Worm (Caenorhabditis elegans) whole organism, L1 larva: ENCODE results near the gene Y38H8A.4.

ENCODE experiments used
- dpl-1 ChIP-seq, 3 experiments: fragments of 150-350 bp in 2 of 3; sonication (generic microtip) in 1 of 3; optimal IDR thresholded peaks; 2 replicates each; lab custom pipeline; 2014 to 2017; ENCODE audit warnings: missing biosample characterization in 3 of 3, missing genetic modification characterization in 3 of 3, missing genetic modification reagents in 3 of 3
- elt-2 ChIP-seq: sonication (generic microtip); optimal IDR thresholded peaks from 2 replicates; lab custom pipeline; 2016; ENCODE audit warnings: missing genetic modification characterization, mild to moderate bottlenecking, inconsistent platforms, missing compliant biosample characterization, missing genetic modification reagents
- mdl-1 ChIP-seq, 2 experiments: fragments of 150-350 bp; optimal IDR thresholded peaks; 2 replicates each; lab custom pipeline; 2014 to 2017; ENCODE audit warnings: missing biosample characterization in 2 of 2, missing genetic modification characterization in 2 of 2, inconsistent platforms in 1 of 2
- nhr-11 ChIP-seq: fragments of 150-350 bp; optimal IDR thresholded peaks from 2 replicates; lab custom pipeline; 2014; ENCODE audit warnings: missing biosample characterization, missing genetic modification characterization
- nhr-71 ChIP-seq: sonication (generic microtip); optimal IDR thresholded peaks from 2 replicates; lab custom pipeline; 2016; ENCODE audit warnings: mild to moderate bottlenecking, missing genetic modification characterization, moderate library complexity, missing compliant biosample characterization
- nhr-77 ChIP-seq: fragments of 150-350 bp; optimal IDR thresholded peaks from 2 replicates; lab custom pipeline; 2014; ENCODE audit warnings: missing biosample characterization, missing genetic modification characterization
- pag-3 ChIP-seq: sonication (generic microtip); optimal IDR thresholded peaks from 2 replicates; lab custom pipeline; 2017; ENCODE audit warnings: missing genetic modification characterization, mild to moderate bottlenecking, missing compliant biosample characterization, antibody characterized with exemption, borderline replicate concordance; ENCODE audit not compliant: insufficient read depth
- snpc-4 ChIP-seq: fragments of 150-350 bp; optimal IDR thresholded peaks from 2 replicates; lab custom pipeline; 2014; ENCODE audit warnings: missing biosample characterization, missing genetic modification characterization
- swsn-7 ChIP-seq: sonication (generic microtip); optimal IDR thresholded peaks from 2 replicates; lab custom pipeline; 2016; ENCODE audit warnings: missing genetic modification characterization, missing compliant biosample characterization
- zag-1 ChIP-seq: fragments of 150-350 bp; optimal IDR thresholded peaks from 2 replicates; lab custom pipeline; 2014; ENCODE audit warnings: missing biosample characterization, missing genetic modification characterization

DNA sequence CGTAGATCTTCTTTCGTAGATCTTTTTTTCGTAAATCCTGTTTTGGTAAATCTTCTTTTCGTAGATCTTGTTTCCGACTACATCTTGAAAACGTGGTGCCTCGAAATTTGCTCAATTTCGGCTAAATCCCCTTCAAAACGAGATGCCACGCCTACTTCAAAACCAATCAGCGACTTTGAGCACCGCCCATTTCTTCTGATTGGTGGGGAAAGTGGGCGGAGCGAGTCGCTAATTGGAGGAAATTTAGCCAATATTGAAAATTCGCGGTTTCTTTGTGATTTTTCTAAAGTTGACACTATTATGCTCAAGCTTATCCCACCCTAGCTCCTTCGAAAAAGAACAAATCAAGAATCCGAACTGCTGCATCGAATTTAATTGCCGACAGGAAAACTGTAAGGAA is 15.4 kb upstream of the Y38H8A.4 start:
- TF ChIP-seq snpc-4 (tag; lab: Kevin White, UChicago) (no peak), pag-3 (no peak), elt-2 (tag; lab: Kevin White, UChicago) (no peak), mdl-1 (tag; optimal IDR thresholded peaks at IDR 0.05; lab: Kevin White, UChicago) (no peak), nhr-77 (no peak), nhr-71 (tag; lab: Kevin White, UChicago) (no peak), nhr-11 (no peak), swsn-7 (tag; lab: Kevin White, UChicago) (no peak), dpl-1 (GFP tag; optimal IDR thresholded peaks at IDR 0.05; lab: Kevin White, UChicago) (no peak), zag-1 (tag; lab: Kevin White, UChicago) (no peak)
